Worm (Caenorhabditis elegans) whole organism, L3 larva: ENCODE results near the gene nono-1.
A peak's percentile ranks its signal among the peaks of the same experiment; 100 is the strongest.

Experiments
- R02D3.7 ChIP-seq: fragments of 150-350 bp; optimal IDR thresholded peaks from 2 replicates; lab custom pipeline; 2014; ENCODE audit warnings: missing biosample characterization, missing genetic modification characterization
- ZK546.5 ChIP-seq: sonication (generic microtip); optimal IDR thresholded peaks from 2 replicates; lab custom pipeline; 2017; ENCODE audit warnings: missing biosample characterization, missing genetic modification characterization
- aly-2 ChIP-seq: fragments of 150-350 bp; optimal IDR thresholded peaks from 2 replicates; lab custom pipeline; 2014; ENCODE audit warnings: missing biosample characterization, missing genetic modification characterization
- ama-1 ChIP-seq: fragments of 150-350 bp; optimal IDR thresholded peaks from 2 replicates; lab custom pipeline; 2018
- ceh-16 ChIP-seq: sonication (generic microtip); optimal IDR thresholded peaks from 2 replicates; lab custom pipeline; 2017; ENCODE audit warnings: missing biosample characterization, missing genetic modification characterization
- ceh-28 ChIP-seq: fragments of 150-350 bp; optimal IDR thresholded peaks from 2 replicates; lab custom pipeline; 2014; ENCODE audit warnings: missing biosample characterization, missing genetic modification reagents, missing genetic modification characterization
- ceh-82 ChIP-seq: fragments of 150-350 bp; optimal IDR thresholded peaks from 2 replicates; lab custom pipeline; 2014; ENCODE audit warnings: missing biosample characterization, missing genetic modification characterization
- ceh-9 ChIP-seq: sonication (generic microtip); optimal IDR thresholded peaks from 2 replicates; lab custom pipeline; 2018; ENCODE audit warnings: missing biosample characterization, missing genetic modification characterization
- daf-12 ChIP-seq: fragments of 150-350 bp; optimal IDR thresholded peaks from 2 replicates; lab custom pipeline; 2014; ENCODE audit warnings: missing biosample characterization, missing genetic modification reagents, missing genetic modification characterization
- egl-27 ChIP-seq: sonication (generic microtip); optimal IDR thresholded peaks from 4 replicates; lab custom pipeline; 2017; ENCODE audit warnings: missing biosample characterization, missing genetic modification reagents, missing genetic modification characterization
- egl-5 ChIP-seq: fragments of 150-350 bp; optimal IDR thresholded peaks from 2 replicates; lab custom pipeline; 2017; ENCODE audit warnings: missing biosample characterization, missing genetic modification reagents, missing genetic modification characterization, inconsistent platforms
- elt-1 ChIP-seq: fragments of 150-350 bp; optimal IDR thresholded peaks from 2 replicates; lab custom pipeline; 2014; ENCODE audit warnings: missing biosample characterization, missing genetic modification characterization
- elt-2 ChIP-seq: sonication (generic microtip); optimal IDR thresholded peaks from 2 replicates; lab custom pipeline; 2016; ENCODE audit warnings: missing genetic modification reagents, mild to moderate bottlenecking, missing genetic modification characterization, missing compliant biosample characterization
- elt-3 ChIP-seq, 3 experiments: fragments of 150-350 bp in 1 of 3; sonication (generic microtip) in 2 of 3; optimal IDR thresholded peaks; 2 replicates in 2 of 3; 4 replicates in 1 of 3; lab custom pipeline; 2014 to 2017; ENCODE audit warnings: missing biosample characterization in 3 of 3, missing genetic modification characterization in 3 of 3
- eor-1 ChIP-seq, 2 experiments: fragments of 150-350 bp; optimal IDR thresholded peaks; 2 replicates each; lab custom pipeline; 2014 to 2018; ENCODE audit warnings: missing biosample characterization in 2 of 2, missing genetic modification characterization in 2 of 2
- fkh-10 ChIP-seq: sonication (generic microtip); optimal IDR thresholded peaks from 2 replicates; lab custom pipeline; 2017; ENCODE audit warnings: missing biosample characterization, missing genetic modification reagents, missing genetic modification characterization
- fkh-2 ChIP-seq: fragments of 150-350 bp; optimal IDR thresholded peaks from 2 replicates; lab custom pipeline; 2014; ENCODE audit warnings: missing biosample characterization, missing genetic modification reagents, missing genetic modification characterization
- fos-1 ChIP-seq: fragments of 150-350 bp; optimal IDR thresholded peaks from 2 replicates; lab custom pipeline; 2014; ENCODE audit warnings: missing biosample characterization, missing genetic modification characterization
- hmg-11 ChIP-seq: sonication (generic microtip); optimal IDR thresholded peaks from 2 replicates; lab custom pipeline; 2016; ENCODE audit warnings: missing genetic modification characterization, missing compliant biosample characterization
- jun-1 ChIP-seq: fragments of 150-350 bp; optimal IDR thresholded peaks from 2 replicates; lab custom pipeline; 2014; ENCODE audit warnings: missing biosample characterization, missing genetic modification reagents, missing genetic modification characterization
- lin-15B ChIP-seq: fragments of 150-350 bp; optimal IDR thresholded peaks from 2 replicates; lab custom pipeline; 2014; ENCODE audit warnings: missing biosample characterization, missing genetic modification characterization
- lin-39 ChIP-seq: fragments of 150-350 bp; optimal IDR thresholded peaks from 2 replicates; lab custom pipeline; 2018; ENCODE audit warnings: missing biosample characterization, missing genetic modification reagents, missing genetic modification characterization
- lsy-12 ChIP-seq: sonication (generic microtip); optimal IDR thresholded peaks from 2 replicates; lab custom pipeline; 2016; ENCODE audit warnings: mild to moderate bottlenecking, missing genetic modification characterization, missing compliant biosample characterization
- mdl-1 ChIP-seq: fragments of 150-350 bp; optimal IDR thresholded peaks from 2 replicates; lab custom pipeline; 2014; ENCODE audit warnings: missing biosample characterization, missing genetic modification characterization
- mml-1 ChIP-seq: fragments of 150-350 bp; sonication (generic microtip); optimal IDR thresholded peaks from 3 replicates; lab custom pipeline; 2014; ENCODE audit warnings: missing biosample characterization, missing genetic modification characterization
- nfya-1 ChIP-seq: sonication (generic microtip); optimal IDR thresholded peaks from 2 replicates; lab custom pipeline; 2017; ENCODE audit warnings: missing genetic modification characterization, mild to moderate bottlenecking, missing compliant biosample characterization, antibody characterized with exemption, moderate library complexity; ENCODE audit not compliant: insufficient read depth
- nhr-11 ChIP-seq: fragments of 150-350 bp; optimal IDR thresholded peaks from 2 replicates; lab custom pipeline; 2014; ENCODE audit warnings: missing biosample characterization, missing genetic modification characterization
- nhr-12 ChIP-seq: fragments of 150-350 bp; optimal IDR thresholded peaks from 2 replicates; lab custom pipeline; 2014; ENCODE audit warnings: missing biosample characterization, missing genetic modification characterization
- nhr-23 ChIP-seq: fragments of 150-350 bp; optimal IDR thresholded peaks from 2 replicates; lab custom pipeline; 2014; ENCODE audit warnings: missing biosample characterization, missing genetic modification reagents, missing genetic modification characterization
- nhr-237 ChIP-seq: fragments of 150-350 bp; optimal IDR thresholded peaks from 2 replicates; lab custom pipeline; 2014; ENCODE audit warnings: missing biosample characterization, missing genetic modification characterization
- nhr-25 ChIP-seq: sonication (generic microtip); optimal IDR thresholded peaks from 2 replicates; lab custom pipeline; 2017; ENCODE audit warnings: missing biosample characterization, missing genetic modification characterization
- nhr-28 ChIP-seq: fragments of 150-350 bp; optimal IDR thresholded peaks from 2 replicates; lab custom pipeline; 2014; ENCODE audit warnings: missing biosample characterization, missing genetic modification characterization
- nhr-43 ChIP-seq: sonication (generic microtip); optimal IDR thresholded peaks from 2 replicates; lab custom pipeline; 2016; ENCODE audit warnings: mild to moderate bottlenecking, missing genetic modification characterization, missing compliant biosample characterization; ENCODE audit not compliant: poor library complexity, severe bottlenecking
- nhr-67 ChIP-seq: fragments of 150-350 bp; optimal IDR thresholded peaks from 2 replicates; lab custom pipeline; 2014; ENCODE audit warnings: missing biosample characterization, missing genetic modification characterization
- nhr-76 ChIP-seq: fragments of 150-350 bp; sonication (generic microtip); optimal IDR thresholded peaks from 5 replicates; lab custom pipeline; 2014; ENCODE audit warnings: missing biosample characterization, missing genetic modification characterization
- nhr-77 ChIP-seq: fragments of 150-350 bp; optimal IDR thresholded peaks from 2 replicates; lab custom pipeline; 2014; ENCODE audit warnings: missing biosample characterization, missing genetic modification characterization
- pha-4 ChIP-seq: fragments of 150-350 bp; optimal IDR thresholded peaks from 2 replicates; lab custom pipeline; 2014; ENCODE audit warnings: missing biosample characterization, missing genetic modification reagents, missing genetic modification characterization
- pqm-1 ChIP-seq: fragments of 150-350 bp; optimal IDR thresholded peaks from 2 replicates; lab custom pipeline; 2017; ENCODE audit warnings: missing biosample characterization, missing genetic modification characterization, inconsistent platforms
- sea-2 ChIP-seq: fragments of 150-350 bp; sonication (generic microtip); optimal IDR thresholded peaks from 4 replicates; lab custom pipeline; 2014; ENCODE audit warnings: missing biosample characterization, missing genetic modification reagents, missing genetic modification characterization
- skn-1 ChIP-seq: fragments of 150-350 bp; optimal IDR thresholded peaks from 2 replicates; lab custom pipeline; 2014; ENCODE audit warnings: missing biosample characterization, missing genetic modification characterization
- snpc-4 ChIP-seq: fragments of 150-350 bp; optimal IDR thresholded peaks from 2 replicates; lab custom pipeline; 2014; ENCODE audit warnings: missing biosample characterization, missing genetic modification characterization
- tbx-2 ChIP-seq: sonication (generic microtip); optimal IDR thresholded peaks from 2 replicates; lab custom pipeline; 2016; ENCODE audit warnings: mild to moderate bottlenecking, missing genetic modification characterization, missing compliant biosample characterization
- unc-39 ChIP-seq: sonication (generic microtip); optimal IDR thresholded peaks from 4 replicates; lab custom pipeline; 2017; ENCODE audit warnings: missing biosample characterization, missing genetic modification characterization
- unc-62 ChIP-seq: fragments of 150-350 bp; sonication (generic microtip); optimal IDR thresholded peaks from 4 replicates; lab custom pipeline; 2014; ENCODE audit warnings: missing biosample characterization, missing genetic modification reagents, missing genetic modification characterization
- zag-1 ChIP-seq: fragments of 150-350 bp; optimal IDR thresholded peaks from 2 replicates; lab custom pipeline; 2014; ENCODE audit warnings: missing biosample characterization, missing genetic modification characterization
- ztf-11 ChIP-seq: fragments of 150-350 bp; optimal IDR thresholded peaks from 2 replicates; lab custom pipeline; 2014; ENCODE audit warnings: missing biosample characterization, missing genetic modification characterization
- ztf-4 ChIP-seq: fragments of 150-350 bp; optimal IDR thresholded peaks from 2 replicates; lab custom pipeline; 2014; ENCODE audit warnings: missing biosample characterization, missing genetic modification characterization

Gene nono-1

DNA sequence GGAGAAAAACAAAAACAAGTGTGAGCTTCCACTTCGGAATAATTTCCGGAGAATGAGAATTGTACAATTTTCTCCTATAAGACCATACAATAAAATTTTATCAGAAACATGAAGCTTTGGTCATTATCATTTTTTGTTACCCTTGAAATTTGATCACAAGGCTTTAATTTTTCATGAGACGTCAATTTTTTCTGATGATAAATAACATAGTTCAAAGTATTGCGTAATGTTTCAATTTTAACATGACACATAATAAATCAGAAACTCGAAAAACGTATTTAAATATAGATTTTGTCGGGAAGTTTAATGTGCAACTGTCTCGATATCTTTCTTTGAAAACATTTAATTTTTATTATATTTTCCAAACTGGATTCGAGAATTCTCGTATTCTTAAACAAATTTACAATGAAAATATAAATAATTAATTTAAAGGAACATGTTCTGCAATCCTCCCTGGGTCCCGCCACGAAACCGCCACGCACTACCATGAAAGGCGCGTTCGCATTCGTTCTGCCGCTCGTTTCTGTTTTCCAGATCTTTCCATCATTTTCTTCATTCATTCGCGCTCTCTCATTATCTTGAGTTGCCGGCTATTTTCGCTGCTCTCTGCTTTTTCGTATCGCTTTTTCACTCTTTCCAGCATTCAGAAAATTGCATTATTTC, 19.1 kb downstream of the nono-1 start:
- TF ChIP-seq nfya-1 (tag; lab: Kevin White, UChicago) (no peak), unc-39 (tag; lab: Kevin White, UChicago) (no peak), egl-5 (no peak), ztf-4 (tag; lab: Kevin White, UChicago) (no peak), nhr-12 (tag; lab: Kevin White, UChicago) (no peak), elt-2 (tag; lab: Kevin White, UChicago) (peak; percentile 69), pha-4 (tag; lab: Kevin White, UChicago) (peak; percentile 57), lin-39 (tag; lab: Kevin White, UChicago) (peak; percentile 13), pqm-1 (peak; percentile 61), ceh-9 (tag; lab: Kevin White, UChicago) (no peak)

DNA sequence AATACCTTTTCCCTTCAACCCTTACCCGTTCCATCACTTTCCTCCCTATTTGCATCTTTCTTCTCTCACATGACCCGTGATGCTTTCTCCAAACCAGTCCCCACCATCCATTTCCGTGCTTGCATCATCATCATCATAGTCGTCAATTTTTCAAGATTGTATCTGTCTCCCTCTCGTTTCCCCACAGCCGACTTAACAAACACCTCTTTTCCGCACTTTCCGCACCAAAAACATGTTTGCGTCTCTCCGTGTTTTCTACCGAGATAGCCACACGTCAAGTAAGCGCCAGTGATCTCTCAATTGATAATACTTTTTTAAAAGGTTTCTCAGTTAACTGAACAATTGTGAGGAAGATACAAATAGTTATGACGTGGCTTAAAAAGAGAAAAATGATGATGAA, 20.0 kb downstream of the nono-1 start:
- TF ChIP-seq nhr-23 (tag; lab: Kevin White, UChicago) (peak; percentile 95), nhr-77 (tag; lab: Kevin White, UChicago) (no peak), egl-27 (tag; lab: Kevin White, UChicago) (peak; percentile 73), sea-2 (GFP tag; lab: Kevin White, UChicago) (no peak), nhr-12 (tag; lab: Kevin White, UChicago) (no peak), mdl-1 (peak; percentile 23), nhr-237 (tag; lab: Kevin White, UChicago) (no peak), aly-2 (tag; lab: Kevin White, UChicago) (no peak), nfya-1 (tag; lab: Kevin White, UChicago) (peak; percentile 83), nhr-28 (tag; lab: Kevin White, UChicago) (no peak), egl-5 (peak; percentile 38), pha-4 (tag; lab: Kevin White, UChicago) (peak; percentile 52), unc-62 (GFP tag; lab: Kevin White, UChicago) (peak; percentile 93), nhr-11 (tag; lab: Kevin White, UChicago) (no peak), zag-1 (tag; lab: Kevin White, UChicago) (no peak), nhr-25 (tag; lab: Kevin White, UChicago) (peak; percentile 95), fkh-2 (no peak), ceh-9 (tag; lab: Kevin White, UChicago) (no peak), elt-1 (tag; lab: Kevin White, UChicago) (peak; percentile 97), ama-1 (lab: Kevin White, UChicago) (peak; percentile 15), nhr-76 (tag; lab: Kevin White, UChicago) (no peak), snpc-4 (peak; percentile 40), skn-1 (peak; percentile 62), elt-2 (tag; lab: Kevin White, UChicago) (peak; percentile 50), fkh-10 (GFP tag; lab: Kevin White, UChicago) (no peak), hmg-11 (peak; percentile 6), eor-1 (tag; optimal IDR thresholded peaks at IDR 0.05; lab: Kevin White, UChicago) (peak in 1 of 2 experiments; percentile 54), mml-1 (no peak), tbx-2 (tag; lab: Kevin White, UChicago) (peak; percentile 38), ceh-16 (tag; lab: Kevin White, UChicago) (peak; percentile 32), jun-1 (tag; lab: Kevin White, UChicago) (peak; percentile 21), pqm-1 (no peak), fos-1 (tag; lab: Kevin White, UChicago) (peak; percentile 55), daf-12 (tag; lab: Kevin White, UChicago) (no peak), elt-3 (tag; optimal IDR thresholded peaks at IDR 0.05; lab: Kevin White, UChicago) (peak in 1 of 3 experiments; percentile 52), unc-39 (tag; lab: Kevin White, UChicago) (no peak), ztf-11 (no peak), lsy-12 (tag; lab: Kevin White, UChicago) (no peak), lin-39 (tag; lab: Kevin White, UChicago) (peak; percentile 96), ceh-28 (tag; lab: Kevin White, UChicago) (peak; percentile 72), ztf-4 (tag; lab: Kevin White, UChicago) (peak; percentile 14), ceh-82 (tag; lab: Kevin White, UChicago) (no peak), nhr-43 (peak; percentile 78), ZK546.5 (tag; lab: Kevin White, UChicago) (no peak), lin-15B (tag; lab: Kevin White, UChicago) (no peak), R02D3.7 (tag; lab: Kevin White, UChicago) (no peak), nhr-67 (tag; lab: Kevin White, UChicago) (no peak)
